Fruit fly (Drosophila melanogaster) whole organism, embryonic: ENCODE measurements around the gene CG7381.

Experiments used
- ATbp ChIP-seq: fragments of 200-800 bp; sonication (Bioruptor generic); optimal IDR thresholded peaks from 2 replicates; lab custom pipeline; 2017; ENCODE audit warnings: missing biosample characterization, mild to moderate bottlenecking, missing genetic modification characterization, missing genetic modification reagents
- Adf1 ChIP-seq: fragments of 200-800 bp; sonication (Bioruptor generic); IDR thresholded peaks from 2 replicates; pipeline ENCODE4 v1.3.6; 2022; ENCODE audit warnings: missing biosample characterization, missing genetic modification characterization
- Asciz ChIP-seq: fragments of 200-800 bp; sonication (Bioruptor generic); optimal IDR thresholded peaks from 2 replicates; lab custom pipeline; 2017; ENCODE audit warnings: missing biosample characterization, mild to moderate bottlenecking, missing genetic modification characterization, missing genetic modification reagents
- CG10321 ChIP-seq: fragments of 200-800 bp; sonication (Bioruptor generic); IDR thresholded peaks from 2 replicates; pipeline ENCODE4 v1.3.6; 2022; ENCODE audit warnings: missing biosample characterization, missing genetic modification characterization
- CG10543 ChIP-seq: fragments of 200-800 bp; sonication (Bioruptor generic); optimal IDR thresholded peaks from 3 replicates; lab custom pipeline; 2017; ENCODE audit warnings: missing biosample characterization, mild to moderate bottlenecking, missing genetic modification characterization, moderate library complexity
- CG11247 ChIP-seq: fragments of 200-800 bp; sonication (Bioruptor generic); IDR thresholded peaks from 2 replicates; pipeline ENCODE4 v1.3.6; 2022; ENCODE audit warnings: missing biosample characterization, missing genetic modification characterization
- CG11560 ChIP-seq: fragments of 200-800 bp; sonication (Bioruptor generic); IDR thresholded peaks from 3 replicates; pipeline ENCODE4 v1.3.6; 2022; ENCODE audit warnings: missing biosample characterization, missing genetic modification characterization
- CG12236 ChIP-seq: fragments of 200-800 bp; sonication (Bioruptor generic); optimal IDR thresholded peaks from 2 replicates; lab custom pipeline; 2016; ENCODE audit warnings: missing biosample characterization, missing genetic modification characterization
- CG13287 ChIP-seq: fragments of 200-800 bp; sonication (Bioruptor generic); IDR thresholded peaks from 2 replicates; pipeline ENCODE4 v1.3.6; 2022; ENCODE audit warnings: missing biosample characterization, missing genetic modification characterization; ENCODE audit not compliant: partially characterized antibody
- CG13624 ChIP-seq: fragments of 200-800 bp; sonication (Bioruptor generic); optimal IDR thresholded peaks from 2 replicates; lab custom pipeline; 2016; ENCODE audit warnings: missing biosample characterization, missing genetic modification characterization
- CG14014 ChIP-seq: fragments of 200-800 bp; sonication (Bioruptor generic); IDR thresholded peaks from 2 replicates; pipeline ENCODE4 v1.3.6; 2022; ENCODE audit warnings: missing biosample characterization, missing genetic modification characterization
- CG18011 ChIP-seq: fragments of 200-800 bp; sonication (Bioruptor generic); optimal IDR thresholded peaks from 2 replicates; lab custom pipeline; 2017; ENCODE audit warnings: missing biosample characterization, missing genetic modification characterization, mild to moderate bottlenecking, moderate library complexity, missing genotype
- CG30020 ChIP-seq: fragments of 200-800 bp; optimal IDR thresholded peaks from 2 replicates; lab custom pipeline; 2019; ENCODE audit warnings: missing biosample characterization, mild to moderate bottlenecking, missing genetic modification characterization, moderate library complexity
- CG33557 ChIP-seq: fragments of 200-800 bp; sonication (Bioruptor generic); optimal IDR thresholded peaks from 2 replicates; lab custom pipeline; 2019; ENCODE audit warnings: missing biosample characterization, mild to moderate bottlenecking, missing genetic modification characterization, moderate library complexity
- CG34422 ChIP-seq: fragments of 200-800 bp; sonication (Bioruptor generic); IDR thresholded peaks from 3 replicates; pipeline ENCODE4 v1.3.6; 2022; ENCODE audit warnings: missing biosample characterization, missing genetic modification characterization
- CG7357 ChIP-seq: fragments of 200-800 bp; sonication (Bioruptor generic); IDR thresholded peaks from 3 replicates; pipeline ENCODE4 v1.3.6; 2022; ENCODE audit warnings: missing biosample characterization, missing genetic modification characterization
- CG7556 ChIP-seq: fragments of 200-800 bp; sonication (Bioruptor generic); optimal IDR thresholded peaks from 2 replicates; lab custom pipeline; 2017; ENCODE audit warnings: missing biosample characterization, mild to moderate bottlenecking, missing genetic modification characterization
- CG8388 ChIP-seq: fragments of 200-800 bp; sonication (Bioruptor generic); optimal IDR thresholded peaks from 2 replicates; lab custom pipeline; 2019; ENCODE audit warnings: missing biosample characterization, mild to moderate bottlenecking, missing genetic modification characterization, moderate library complexity
- CG9215 ChIP-seq: fragments of 200-800 bp; sonication (Bioruptor generic); IDR thresholded peaks from 2 replicates; pipeline ENCODE4 v1.3.6; 2022; ENCODE audit warnings: missing biosample characterization, missing genetic modification characterization
- CHES-1-like ChIP-seq: fragments of 200-800 bp; sonication (Bioruptor generic); optimal IDR thresholded peaks from 2 replicates; lab custom pipeline; 2016; ENCODE audit warnings: missing biosample characterization, missing genetic modification characterization
- Dek ChIP-seq: fragments of 200-800 bp; sonication (Bioruptor generic); optimal IDR thresholded peaks from 3 replicates; lab custom pipeline; 2019; ENCODE audit warnings: missing biosample characterization, mild to moderate bottlenecking, missing genetic modification characterization, moderate library complexity
- Dip3 ChIP-seq: fragments of 200-800 bp; sonication (Bioruptor generic); optimal IDR thresholded peaks from 3 replicates; lab custom pipeline; 2016; ENCODE audit warnings: missing biosample characterization, missing genetic modification characterization
- Dp ChIP-seq: fragments of 200-800 bp; sonication (Bioruptor generic); optimal IDR thresholded peaks from 2 replicates; lab custom pipeline; 2018; ENCODE audit warnings: missing biosample characterization, mild to moderate bottlenecking, missing genetic modification characterization, moderate library complexity
- HLH3B ChIP-seq: fragments of 200-800 bp; sonication (Bioruptor generic); IDR thresholded peaks from 2 replicates; pipeline ENCODE4 v1.3.6; 2022; ENCODE audit warnings: missing biosample characterization, missing genetic modification characterization
- HLH4C ChIP-seq: fragments of 200-800 bp; sonication (Bioruptor generic); IDR thresholded peaks from 3 replicates; pipeline ENCODE4 v1.3.6; 2022; ENCODE audit warnings: missing biosample characterization, missing genetic modification characterization; ENCODE audit not compliant: partially characterized antibody
- Hr78 ChIP-seq, 2 experiments: fragments of 200-800 bp in 1 of 2; fragments of >200 bp in 1 of 2; sonication (Bioruptor generic) in 1 of 2; optimal IDR thresholded peaks; 2 replicates each; lab custom pipeline; 2017 to 2019; ENCODE audit warnings: missing biosample characterization in 2 of 2, missing genetic modification characterization in 2 of 2, mild to moderate bottlenecking in 1 of 2, moderate library complexity in 1 of 2
- NFAT ChIP-seq: fragments of 200-800 bp; sonication (Bioruptor generic); IDR thresholded peaks from 2 replicates; pipeline ENCODE4 v1.3.6; 2022; ENCODE audit warnings: missing biosample characterization, missing genetic modification characterization
- Side ChIP-seq: fragments of 200-800 bp; sonication (Bioruptor generic); optimal IDR thresholded peaks from 2 replicates; lab custom pipeline; 2016; ENCODE audit warnings: missing biosample characterization, missing genetic modification characterization
- Sry-δ ChIP-seq: fragments of 200-800 bp; sonication (Bioruptor generic); optimal IDR thresholded peaks from 2 replicates; lab custom pipeline; 2016; ENCODE audit warnings: missing biosample characterization, missing genetic modification characterization
- ase ChIP-seq: fragments of 200-800 bp; sonication (Bioruptor generic); IDR thresholded peaks from 3 replicates; pipeline ENCODE4 v1.3.6; 2022; ENCODE audit warnings: missing biosample characterization, missing genetic modification characterization
- bowl ChIP-seq: fragments of 200-800 bp; sonication (Bioruptor generic); IDR thresholded peaks from 2 replicates; pipeline ENCODE4 v1.3.6; 2022; ENCODE audit warnings: missing biosample characterization, missing genetic modification characterization
- chif ChIP-seq, 2 experiments: fragments of 200-800 bp; sonication (Bioruptor generic); optimal IDR thresholded peaks; 3 replicates each; lab custom pipeline; 2016; ENCODE audit warnings: missing biosample characterization in 2 of 2, missing genetic modification characterization in 2 of 2
- fd3F ChIP-seq: fragments of 200-800 bp; sonication (Bioruptor generic); optimal IDR thresholded peaks from 2 replicates; lab custom pipeline; 2018; ENCODE audit warnings: missing biosample characterization, mild to moderate bottlenecking, missing genetic modification characterization, moderate library complexity
- fd96Cb ChIP-seq: fragments of 200-800 bp; sonication (Bioruptor generic); optimal IDR thresholded peaks from 2 replicates; lab custom pipeline; 2018; ENCODE audit warnings: missing biosample characterization, mild to moderate bottlenecking, missing genetic modification characterization, moderate library complexity
- gem ChIP-seq: fragments of 200-800 bp; sonication (Bioruptor generic); optimal IDR thresholded peaks from 2 replicates; lab custom pipeline; 2019; ENCODE audit warnings: missing biosample characterization, mild to moderate bottlenecking, missing genetic modification characterization, moderate library complexity
- gsb-n ChIP-seq: fragments of 200-800 bp; sonication (Bioruptor generic); optimal IDR thresholded peaks from 3 replicates; lab custom pipeline; 2018; ENCODE audit warnings: missing biosample characterization, mild to moderate bottlenecking, missing genetic modification characterization
- hkb ChIP-seq, 2 experiments: fragments of 200-800 bp in 1 of 2; fragments of >200 bp in 1 of 2; sonication (Bioruptor generic) in 1 of 2; IDR thresholded peaks in 1 of 2; optimal IDR thresholded peaks in 1 of 2; 2 replicates each; pipeline versions ENCODE4 v1.3.6 to Lab custom; 2017 to 2022; ENCODE audit warnings: missing biosample characterization in 1 of 2, missing genetic modification characterization in 1 of 2
- knrl ChIP-seq: fragments of 200-800 bp; sonication (Bioruptor generic); IDR thresholded peaks from 3 replicates; pipeline ENCODE4 v1.3.6; 2022; ENCODE audit warnings: missing biosample characterization, missing genetic modification characterization; ENCODE audit not compliant: partially characterized antibody
- nau ChIP-seq: fragments of 200-800 bp; sonication (Bioruptor generic); optimal IDR thresholded peaks from 3 replicates; lab custom pipeline; 2017; ENCODE audit warnings: missing biosample characterization, mild to moderate bottlenecking, missing genetic modification characterization, missing genetic modification reagents
- pho ChIP-seq: fragments of 200-800 bp; sonication (Bioruptor generic); optimal IDR thresholded peaks from 2 replicates; lab custom pipeline; 2016; ENCODE audit warnings: missing biosample characterization, missing genetic modification characterization
- scrt ChIP-seq: fragments of 200-800 bp; sonication (Bioruptor generic); optimal IDR thresholded peaks from 2 replicates; lab custom pipeline; 2018; ENCODE audit warnings: missing biosample characterization, mild to moderate bottlenecking, missing genetic modification characterization, moderate library complexity
- sima ChIP-seq: fragments of 200-800 bp; sonication (Bioruptor generic); optimal IDR thresholded peaks from 2 replicates; lab custom pipeline; 2016; ENCODE audit warnings: missing biosample characterization, missing genetic modification characterization
- stwl ChIP-seq: fragments of 200-800 bp; sonication (Bioruptor generic); optimal IDR thresholded peaks from 3 replicates; lab custom pipeline; 2018; ENCODE audit warnings: missing biosample characterization, mild to moderate bottlenecking, missing genetic modification characterization, moderate library complexity
- tup ChIP-seq: fragments of 200-800 bp; sonication (Bioruptor generic); optimal IDR thresholded peaks from 2 replicates; lab custom pipeline; 2016; ENCODE audit warnings: missing biosample characterization, mild to moderate bottlenecking, missing genetic modification characterization, moderate library complexity
- vfl ChIP-seq: fragments of 200-800 bp; sonication (Bioruptor generic); optimal IDR thresholded peaks from 2 replicates; lab custom pipeline; 2016; ENCODE audit warnings: missing biosample characterization, missing genetic modification characterization
- vnd ChIP-seq: fragments of 200-800 bp; sonication (Bioruptor generic); IDR thresholded peaks from 3 replicates; pipeline ENCODE4 v1.3.6; 2022; ENCODE audit warnings: missing biosample characterization, missing genetic modification characterization; ENCODE audit not compliant: partially characterized antibody
- vvl ChIP-seq: fragments of 200-800 bp; sonication (Bioruptor generic); IDR thresholded peaks from 2 replicates; pipeline ENCODE4 v1.3.6; 2022; ENCODE audit warnings: missing biosample characterization, missing genetic modification characterization
- z ChIP-seq: fragments of 200-800 bp; sonication (Bioruptor generic); IDR thresholded peaks from 3 replicates; pipeline ENCODE4 v1.3.6; 2022; ENCODE audit warnings: missing biosample characterization, missing genetic modification characterization

CG7381 gene

dm6 chr3R:12997550-12998233 is 20.4 kb upstream of the CG7381 start, which contains the start of the genes CG17327, CG44194 and CG7518 (continued):
- no peak for TF ChIP-seq Hr78 (GFP tag; optimal IDR thresholded peaks at IDR 0.05; lab: Kevin White, UChicago)
- peak; percentile 22 for TF ChIP-seq pho
- TF ChIP-seq NFAT (GFP tag; lab: Robert Waterston, UW), result peak; percentile 57
- TF ChIP-seq Dek (tag; lab: Kevin White, UChicago), result peak; percentile 23
- no peak for TF ChIP-seq CG10543
- no peak for TF ChIP-seq CG8388 (GFP tag; lab: Kevin White, UChicago)
- TF ChIP-seq CG34422 (GFP tag; lab: Robert Waterston, UW), result peak; percentile 35; the same call in 1 of the 3 replicates
- peak; percentile 60 for TF ChIP-seq Sry-δ (GFP tag; lab: Kevin White, UChicago)
- TF ChIP-seq CG13624, result peak; percentile 14
- no peak for TF ChIP-seq vfl (GFP tag; lab: Kevin White, UChicago)
- peak; percentile 47; the same call in 2 of the 3 replicates for TF ChIP-seq knrl (GFP tag; lab: Robert Waterston, UW)
- TF ChIP-seq ase (GFP tag; lab: Robert Waterston, UW), result no peak
- no peak for TF ChIP-seq hkb (optimal IDR thresholded peaks at IDR 0.05; lab: Kevin White, UChicago)
- no peak for TF ChIP-seq hkb (GFP tag; IDR thresholded peaks at IDR 0.05; lab: Robert Waterston, UW)
- TF ChIP-seq fd96Cb (tag; lab: Kevin White, UChicago), result peak; percentile 5
- no peak for TF ChIP-seq CG33557 (GFP tag; lab: Kevin White, UChicago)
- peak; percentile 32 for TF ChIP-seq CG13287 (GFP tag; lab: Robert Waterston, UW)
- TF ChIP-seq vnd (GFP tag; lab: Robert Waterston, UW), result no peak
- TF ChIP-seq chif (GFP tag; optimal IDR thresholded peaks at IDR 0.05; lab: Kevin White, UChicago), result peak in 1 of 2 experiments; percentile 7
- TF ChIP-seq CG18011 (GFP tag; lab: Kevin White, UChicago), result no peak
- no peak for TF ChIP-seq fd3F (GFP tag; lab: Kevin White, UChicago)
- no peak for TF ChIP-seq CG9215
- TF ChIP-seq CG14014, result no peak
- TF ChIP-seq stwl, result peak; percentile 41
- TF ChIP-seq CHES-1-like (GFP tag; lab: Kevin White, UChicago), result peak; percentile 0
- TF ChIP-seq CG10321 (GFP tag; lab: Robert Waterston, UW), result no peak
- no peak for TF ChIP-seq HLH3B (GFP tag; lab: Robert Waterston, UW)
- no peak for TF ChIP-seq scrt
- no peak for TF ChIP-seq bowl (GFP tag; lab: Robert Waterston, UW)
- no peak for TF ChIP-seq CG11247
- no peak for TF ChIP-seq gsb-n
- no peak for TF ChIP-seq gem (tag; lab: Kevin White, UChicago)
- TF ChIP-seq ATbp (GFP tag; lab: Kevin White, UChicago), result no peak
- TF ChIP-seq Asciz (GFP tag; lab: Kevin White, UChicago), result no peak
- peak; percentile 85 for TF ChIP-seq CG30020 (tag; lab: Kevin White, UChicago)
- TF ChIP-seq HLH4C (GFP tag; lab: Robert Waterston, UW), result 0 out of 3 replicates have a peak, but pooled peaks have one; percentile 28
- TF ChIP-seq z (GFP tag; lab: Robert Waterston, UW), result no peak
- TF ChIP-seq CG7357 (GFP tag; lab: Robert Waterston, UW), result peak; percentile 88
- TF ChIP-seq Dp, result peak; percentile 29
- no peak for TF ChIP-seq sima
- no peak for TF ChIP-seq Adf1
- TF ChIP-seq CG7556, result no peak
- TF ChIP-seq tup (GFP tag; lab: Kevin White, UChicago), result no peak
- peak; percentile 22 for TF ChIP-seq Dip3 (GFP tag; lab: Kevin White, UChicago)
- no peak for TF ChIP-seq Side (GFP tag; lab: Kevin White, UChicago)
- no peak for TF ChIP-seq CG12236 (GFP tag; lab: Kevin White, UChicago)
- TF ChIP-seq vvl (GFP tag; lab: Robert Waterston, UW), result peak; percentile 21; the same call in 1 of the 2 replicates
- TF ChIP-seq nau (GFP tag; lab: Kevin White, UChicago), result no peak
- TF ChIP-seq CG11560 (tag; lab: Robert Waterston, UW), result no peak
